Worm (Caenorhabditis elegans) whole organism, late embryonic: Measurements from ENCODE around the gene arrd-6.

Source experiments
- F13H6.1 ChIP-seq: sonication (generic microtip); optimal IDR thresholded peaks from 2 replicates; lab custom pipeline; 2016; ENCODE audit warnings: missing genetic modification characterization, missing compliant biosample characterization
- ahr-1 ChIP-seq: sonication (generic microtip); optimal IDR thresholded peaks from 2 replicates; lab custom pipeline; 2016; ENCODE audit warnings: missing genetic modification characterization, missing compliant biosample characterization
- ama-1 ChIP-seq: fragments of 150-350 bp; optimal IDR thresholded peaks from 2 replicates; lab custom pipeline; 2014
- ceh-18 ChIP-seq: sonication (generic microtip); optimal IDR thresholded peaks from 2 replicates; lab custom pipeline; 2016; ENCODE audit warnings: missing genetic modification characterization, missing compliant biosample characterization
- ceh-2 ChIP-seq: sonication (generic microtip); optimal IDR thresholded peaks from 2 replicates; lab custom pipeline; 2016; ENCODE audit warnings: missing genotype, missing genetic modification characterization, missing compliant biosample characterization
- ceh-24 ChIP-seq: sonication (generic microtip); optimal IDR thresholded peaks from 2 replicates; lab custom pipeline; 2016; ENCODE audit warnings: mild to moderate bottlenecking, missing genetic modification characterization, missing compliant biosample characterization
- ceh-48 ChIP-seq: sonication (generic microtip); optimal IDR thresholded peaks from 2 replicates; lab custom pipeline; 2016; ENCODE audit warnings: missing genetic modification characterization, inconsistent platforms, missing compliant biosample characterization
- ceh-9 ChIP-seq: sonication (generic microtip); optimal IDR thresholded peaks from 2 replicates; lab custom pipeline; 2016; ENCODE audit warnings: mild to moderate bottlenecking, missing genetic modification characterization, inconsistent platforms, missing compliant biosample characterization
- che-1 ChIP-seq: sonication (generic microtip); optimal IDR thresholded peaks from 2 replicates; lab custom pipeline; 2016; ENCODE audit warnings: mild to moderate bottlenecking, missing genetic modification characterization, missing compliant biosample characterization
- dmd-4 ChIP-seq: sonication (generic microtip); optimal IDR thresholded peaks from 2 replicates; lab custom pipeline; 2016; ENCODE audit warnings: borderline replicate concordance, missing genetic modification characterization, missing compliant biosample characterization
- dve-1 ChIP-seq: sonication (generic microtip); optimal IDR thresholded peaks from 2 replicates; lab custom pipeline; 2017; ENCODE audit warnings: antibody characterized with exemption, mild to moderate bottlenecking, missing genetic modification characterization, missing compliant biosample characterization
- elt-2 ChIP-seq: sonication (generic microtip); optimal IDR thresholded peaks from 2 replicates; lab custom pipeline; 2016; ENCODE audit warnings: missing genetic modification reagents, missing genetic modification characterization, missing compliant biosample characterization
- eyg-1 ChIP-seq: sonication (generic microtip); optimal IDR thresholded peaks from 2 replicates; lab custom pipeline; 2016; ENCODE audit warnings: missing genotype, missing genetic modification characterization, missing compliant biosample characterization
- fkh-10 ChIP-seq: fragments of 150-350 bp; optimal IDR thresholded peaks from 2 replicates; lab custom pipeline; 2014; ENCODE audit warnings: missing biosample characterization, missing genetic modification reagents, missing genetic modification characterization
- gmeb-2 ChIP-seq: sonication (generic microtip); optimal IDR thresholded peaks from 2 replicates; lab custom pipeline; 2016; ENCODE audit warnings: missing genetic modification characterization, inconsistent platforms, missing compliant biosample characterization
- hlh-6 ChIP-seq: sonication (generic microtip); optimal IDR thresholded peaks from 2 replicates; lab custom pipeline; 2016; ENCODE audit warnings: missing genotype, missing genetic modification characterization, missing compliant biosample characterization
- hlh-8 ChIP-seq: sonication (generic microtip); optimal IDR thresholded peaks from 2 replicates; lab custom pipeline; 2016; ENCODE audit warnings: missing genotype, missing genetic modification characterization, missing compliant biosample characterization
- lim-6 ChIP-seq: sonication (generic microtip); optimal IDR thresholded peaks from 2 replicates; lab custom pipeline; 2016; ENCODE audit warnings: missing genetic modification characterization, missing compliant biosample characterization
- mec-3 ChIP-seq: sonication (generic microtip); optimal IDR thresholded peaks from 2 replicates; lab custom pipeline; 2016; ENCODE audit warnings: borderline replicate concordance, missing genetic modification characterization, missing compliant biosample characterization
- nfya-1 ChIP-seq: sonication (generic microtip); optimal IDR thresholded peaks from 2 replicates; lab custom pipeline; 2017; ENCODE audit warnings: missing genetic modification characterization, mild to moderate bottlenecking, missing compliant biosample characterization, antibody characterized with exemption, moderate library complexity
- nhr-11 ChIP-seq: fragments of 150-350 bp; optimal IDR thresholded peaks from 2 replicates; lab custom pipeline; 2014; ENCODE audit warnings: missing biosample characterization, missing genetic modification characterization
- nhr-232 ChIP-seq: sonication (generic microtip); optimal IDR thresholded peaks from 2 replicates; lab custom pipeline; 2016; ENCODE audit warnings: missing genetic modification characterization, missing compliant biosample characterization
- odd-2 ChIP-seq: sonication (generic microtip); optimal IDR thresholded peaks from 2 replicates; lab custom pipeline; 2017; ENCODE audit warnings: antibody characterized with exemption, mild to moderate bottlenecking, missing genetic modification characterization, missing compliant biosample characterization
- pha-2 ChIP-seq: sonication (generic microtip); optimal IDR thresholded peaks from 2 replicates; lab custom pipeline; 2017; ENCODE audit warnings: mild to moderate bottlenecking, missing genetic modification characterization, missing compliant biosample characterization
- pqm-1 ChIP-seq: sonication (generic microtip); optimal IDR thresholded peaks from 2 replicates; lab custom pipeline; 2016; ENCODE audit warnings: missing genetic modification characterization, missing compliant biosample characterization
- pros-1 ChIP-seq: fragments of 150-350 bp; optimal IDR thresholded peaks from 2 replicates; lab custom pipeline; 2014; ENCODE audit warnings: missing biosample characterization, missing genetic modification reagents, missing genetic modification characterization
- rnt-1 ChIP-seq: sonication (generic microtip); optimal IDR thresholded peaks from 2 replicates; lab custom pipeline; 2016; ENCODE audit warnings: missing genetic modification characterization, missing compliant biosample characterization
- sdc-2 ChIP-seq: sonication (generic microtip); optimal IDR thresholded peaks from 2 replicates; lab custom pipeline; 2016; ENCODE audit warnings: missing genotype, missing genetic modification characterization, missing compliant biosample characterization
- syd-9 ChIP-seq: sonication (generic microtip); optimal IDR thresholded peaks from 2 replicates; lab custom pipeline; 2016; ENCODE audit warnings: mild to moderate bottlenecking, missing genetic modification characterization, moderate library complexity, missing compliant biosample characterization
- tbx-2 ChIP-seq: sonication (generic microtip); optimal IDR thresholded peaks from 2 replicates; lab custom pipeline; 2016; ENCODE audit warnings: missing genetic modification characterization, missing compliant biosample characterization
- tbx-7 ChIP-seq: sonication (generic microtip); optimal IDR thresholded peaks from 2 replicates; lab custom pipeline; 2016; ENCODE audit warnings: missing genotype, missing genetic modification characterization, missing compliant biosample characterization
- unc-3 ChIP-seq, 2 experiments: fragments of 200-800 bp in 1 of 2; sonication (Bioruptor generic) in 1 of 2; sonication (generic microtip) in 1 of 2; conservative IDR thresholded peaks in 1 of 2; optimal IDR thresholded peaks in 1 of 2; 2 replicates each; pipeline versions ENCODE4 v1.3.6 to Lab custom; 2016 to 2022; ENCODE audit warnings: missing compliant biosample characterization in 2 of 2, missing genetic modification characterization in 2 of 2, missing genetic modification reagents in 1 of 2
- unc-42 ChIP-seq: sonication (generic microtip); optimal IDR thresholded peaks from 2 replicates; lab custom pipeline; 2016; ENCODE audit warnings: missing genotype, missing genetic modification characterization, missing compliant biosample characterization
- unc-86 ChIP-seq: sonication (generic microtip); optimal IDR thresholded peaks from 2 replicates; lab custom pipeline; 2016; ENCODE audit warnings: missing genetic modification characterization, missing compliant biosample characterization
- ztf-16 ChIP-seq: sonication (generic microtip); optimal IDR thresholded peaks from 2 replicates; lab custom pipeline; 2017; ENCODE audit warnings: missing genetic modification characterization, missing compliant biosample characterization

Gene arrd-6

DNA sequence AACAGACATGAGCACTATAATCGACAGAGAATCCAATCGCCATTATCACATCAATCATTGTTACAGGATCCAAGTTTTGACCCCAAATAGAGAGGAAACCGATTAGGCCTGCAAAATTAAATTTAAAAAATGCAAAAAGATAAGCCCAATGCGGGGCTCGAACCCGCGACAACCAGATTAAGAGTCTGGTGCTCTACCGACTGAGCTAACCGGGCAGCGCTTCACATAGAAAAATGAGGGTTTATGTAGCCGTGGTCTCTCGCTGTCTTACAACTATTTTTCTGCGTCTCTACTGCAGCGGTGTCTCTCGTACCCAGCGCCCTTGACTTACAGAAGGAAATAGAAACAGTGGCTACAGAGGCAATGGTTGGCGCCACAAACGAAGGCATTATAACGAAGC lies 15.1 kb downstream of the arrd-6 start (continued):
- TF ChIP-seq dmd-4 (tag; lab: Kevin White, UChicago) (peak; percentile 19), che-1 (tag; lab: Kevin White, UChicago) (peak; percentile 57), unc-42 (peak; percentile 49), rnt-1 (tag; lab: Kevin White, UChicago) (no peak), syd-9 (tag; lab: Kevin White, UChicago) (peak; percentile 47), fkh-10 (no peak), unc-3 (GFP tag; conservative IDR thresholded peaks at IDR 0.05; lab: Robert Waterston, UW) (peak; percentile 52; the same call in 1 of the 2 replicates), unc-3 (tag; optimal IDR thresholded peaks at IDR 0.05; lab: Kevin White, UChicago) (no peak), ceh-48 (tag; lab: Kevin White, UChicago) (peak; percentile 26), ceh-18 (tag; lab: Kevin White, UChicago) (peak; percentile 48), eyg-1 (tag; lab: Kevin White, UChicago) (no peak), mec-3 (no peak), ahr-1 (no peak), ceh-24 (tag; lab: Kevin White, UChicago) (no peak), gmeb-2 (tag; lab: Kevin White, UChicago) (peak; percentile 27), elt-2 (tag; lab: Kevin White, UChicago) (peak; percentile 63), unc-86 (tag; lab: Kevin White, UChicago) (no peak)

DNA sequence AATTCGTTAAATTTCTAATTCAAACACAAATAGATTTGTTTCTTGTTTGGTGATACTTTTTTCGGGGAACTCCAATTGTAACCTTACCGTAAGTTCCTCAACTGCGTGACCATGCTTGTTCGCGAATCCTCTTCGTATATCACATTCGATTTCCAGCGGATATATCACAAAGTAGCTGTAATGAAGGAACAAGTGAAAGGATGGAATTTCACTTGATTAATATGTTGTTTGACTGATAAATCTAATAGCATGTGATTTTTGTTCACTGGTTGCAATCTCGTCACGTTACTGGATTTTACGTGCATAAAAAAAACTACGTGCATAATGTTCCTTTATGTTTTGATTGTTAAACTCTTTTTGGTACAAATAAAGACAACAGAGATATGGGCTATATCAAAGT lies 19.1 kb downstream of the arrd-6 start:
- TF ChIP-seq unc-3 (GFP tag; conservative IDR thresholded peaks at IDR 0.05; lab: Robert Waterston, UW) (no peak), unc-3 (tag; optimal IDR thresholded peaks at IDR 0.05; lab: Kevin White, UChicago) (no peak), hlh-8 (tag; lab: Kevin White, UChicago) (no peak), pha-2 (no peak), pqm-1 (tag; lab: Kevin White, UChicago) (no peak)
- TF ChIP-seq, all 69 proteins: peak for 0

DNA sequence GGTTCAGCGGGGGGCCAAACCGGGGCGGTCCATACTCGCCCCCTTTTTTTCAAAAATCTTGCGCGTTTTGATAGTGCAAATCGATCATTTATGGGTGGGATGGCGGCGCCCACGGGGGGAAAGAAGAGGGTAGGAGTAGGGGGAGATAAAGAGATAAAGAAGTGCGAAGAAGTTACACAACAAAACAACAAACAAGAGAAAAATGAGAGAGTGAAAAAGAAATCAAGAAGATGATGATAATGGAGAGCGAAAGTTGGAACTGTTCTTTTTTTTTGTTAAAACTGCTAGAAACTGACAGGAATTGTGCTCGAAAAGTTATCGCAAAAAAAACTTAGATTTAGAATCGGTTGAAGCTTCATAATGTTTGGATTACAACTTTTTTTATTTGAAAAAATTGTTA lies 19.9 kb downstream of the arrd-6 start, which contains the start of gene ptr-13:
Gene ptr-13, minus strand, starts transcription at position 92 of the 400 bp plus-strand sequence.
- no peak for TF ChIP-seq ztf-16 (tag; lab: Kevin White, UChicago)
- TF ChIP-seq tbx-2 (tag; lab: Kevin White, UChicago) = no peak
- TF ChIP-seq unc-42 = no peak
- TF ChIP-seq hlh-8 (tag; lab: Kevin White, UChicago) = no peak
- TF ChIP-seq hlh-6 (tag; lab: Kevin White, UChicago) = no peak
- no peak for TF ChIP-seq pros-1 (tag; lab: Kevin White, UChicago)
- no peak for TF ChIP-seq unc-86 (tag; lab: Kevin White, UChicago)
- no peak for TF ChIP-seq ceh-2 (tag; lab: Kevin White, UChicago)
- no peak for TF ChIP-seq F13H6.1 (tag; lab: Kevin White, UChicago)

ce11 chrII:11163291-11163690 lies 20.8 kb downstream of the arrd-6 start:
- TF ChIP-seq tbx-7 (tag; lab: Kevin White, UChicago) (no peak), ceh-9 (tag; lab: Kevin White, UChicago) (no peak), sdc-2 (tag; lab: Kevin White, UChicago) (no peak), ceh-48 (tag; lab: Kevin White, UChicago) (no peak), ama-1 (lab: Kevin White, UChicago) (no peak)

DNA sequence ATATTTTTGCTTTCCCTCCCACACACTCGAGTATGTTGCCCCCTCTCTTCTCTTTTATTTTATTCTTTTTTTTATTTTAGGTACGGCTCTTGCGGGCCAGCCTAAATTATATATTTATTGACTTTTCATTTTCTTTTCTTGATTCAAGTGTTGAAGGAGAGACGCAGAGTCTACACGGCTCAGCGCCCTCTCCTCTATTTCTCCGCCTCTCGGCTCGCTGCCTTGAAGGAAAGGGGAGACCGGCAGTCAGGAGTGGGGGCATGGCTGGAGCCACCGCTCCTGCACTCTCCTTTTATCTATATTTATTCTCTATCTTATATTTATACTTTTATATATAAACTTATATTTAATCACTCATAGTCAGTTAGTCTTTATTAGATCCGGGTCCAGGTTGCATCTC lies 23.9 kb downstream of the arrd-6 start:
- no peak for TF ChIP-seq dve-1 (tag; lab: Kevin White, UChicago)
- no peak for TF ChIP-seq dmd-4 (tag; lab: Kevin White, UChicago)
- TF ChIP-seq odd-2 (tag; lab: Kevin White, UChicago) = no peak
- no peak for TF ChIP-seq nhr-232 (tag; lab: Kevin White, UChicago)
- peak; percentile 18 for TF ChIP-seq unc-42
- TF ChIP-seq nfya-1 (tag; lab: Kevin White, UChicago) = peak; percentile 7
- no peak for TF ChIP-seq nhr-11 (tag; lab: Kevin White, UChicago)
- no peak for TF ChIP-seq unc-86 (tag; lab: Kevin White, UChicago)
- peak; percentile 49 for TF ChIP-seq ceh-48 (tag; lab: Kevin White, UChicago)
- no peak for TF ChIP-seq lim-6 (tag; lab: Kevin White, UChicago)
